Fruit fly (Drosophila melanogaster): ENCODE data around the gene Snap25.
A peak's percentile ranks its signal among the peaks of the same experiment; 100 is the strongest.

Gene Snap25

DNA sequence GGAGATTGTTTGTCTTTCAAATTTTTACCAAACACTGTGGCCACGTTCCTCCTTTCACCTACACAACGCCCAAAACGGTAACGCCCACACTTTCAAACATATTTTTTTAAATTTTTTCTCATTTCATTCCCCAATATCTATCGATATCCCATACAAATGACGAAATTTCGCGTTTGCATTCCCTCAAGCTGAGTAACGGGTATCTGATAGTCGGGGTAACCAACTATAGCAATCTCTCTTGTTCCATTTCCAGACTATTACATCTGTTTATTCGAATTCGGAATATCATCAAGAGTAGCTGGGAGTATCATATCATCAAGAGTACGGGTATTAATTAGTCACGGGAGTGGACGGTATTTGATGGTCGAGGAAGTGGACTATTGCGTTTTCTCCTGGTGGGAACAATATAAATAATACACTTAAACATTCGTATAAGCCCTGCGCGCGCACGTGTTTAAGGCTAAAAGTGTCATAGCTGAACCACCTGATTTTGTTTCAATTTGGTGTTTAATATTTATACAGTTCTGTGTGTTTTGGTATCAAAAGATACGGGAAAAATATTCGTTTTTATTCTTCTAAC, at the start of gene Snap25:
Gene Snap25 (plus strand): TSS at position 468 of the 580 bp plus-strand sequence.
- no peak for TF ChIP-seq CG14655 (GFP tag; optimal IDR thresholded peaks at IDR 0.05)
- no peak for TF ChIP-seq CG34367 (tag; optimal IDR thresholded peaks at IDR 0.05)
- TF ChIP-seq CG32121 (GFP tag; IDR thresholded peaks at IDR 0.05) = no peak
- TF ChIP-seq CG12605 (GFP tag; IDR thresholded peaks at IDR 0.05) = no peak
- TF ChIP-seq D1 (tag; optimal IDR thresholded peaks at IDR 0.05) = no peak
- TF ChIP-seq CG15710 (tag; optimal IDR thresholded peaks at IDR 0.05) = no peak
- no peak for TF ChIP-seq gl (tag; optimal IDR thresholded peaks at IDR 0.05)
- no peak for TF ChIP-seq CG17806 (tag; optimal IDR thresholded peaks at IDR 0.05)
- no peak for TF ChIP-seq CG10348 (GFP tag; IDR thresholded peaks at IDR 0.05)
- TF ChIP-seq CG13204 (GFP tag; optimal IDR thresholded peaks at IDR 0.05) = no peak

DNA sequence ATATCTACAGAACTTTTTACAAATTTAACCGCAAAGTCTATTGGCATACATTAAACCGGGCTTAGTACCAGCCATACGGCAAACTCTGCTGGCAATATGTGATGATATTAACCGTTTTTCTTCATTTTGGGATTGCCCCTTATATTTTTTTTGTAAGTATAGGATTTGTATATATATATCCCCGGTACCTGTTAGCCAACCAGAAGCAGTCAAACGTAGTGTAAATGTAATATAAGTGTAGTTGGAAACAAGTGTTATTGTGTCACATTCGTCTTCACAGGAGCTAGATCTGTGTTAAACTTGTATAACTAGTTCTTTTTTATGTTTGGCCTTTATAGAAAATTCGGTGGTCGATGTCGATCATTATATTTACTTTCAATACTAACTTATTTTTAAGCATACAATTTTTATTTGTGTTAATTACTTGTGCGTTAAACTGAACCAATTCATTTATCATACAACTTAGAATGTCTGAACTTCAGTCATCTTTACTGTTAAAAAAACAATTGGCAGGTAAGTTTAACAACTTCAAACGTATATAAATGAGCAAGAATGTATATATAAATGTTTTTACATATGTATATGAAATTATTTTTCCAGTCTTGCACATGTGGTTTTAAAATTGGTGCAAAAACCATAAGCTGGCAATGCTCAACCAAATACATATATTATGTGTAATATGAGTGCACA, 45.6 kb upstream of the Snap25 start, which contains the start of gene CG40045:
Gene CG40045 (plus strand): TSS at position 305 of the 690 bp plus-strand sequence.
- TF ChIP-seq fd96Ca (GFP tag; IDR thresholded peaks at IDR 0.05) (no peak), Pif1B (GFP tag; optimal IDR thresholded peaks at IDR 0.05) (no peak), CG15710 (tag; optimal IDR thresholded peaks at IDR 0.05) (peak; percentile 0), CG9948 (tag; optimal IDR thresholded peaks at IDR 0.05) (peak; percentile 8), rn (GFP tag; IDR thresholded peaks at IDR 0.05) (no peak), CG34367 (tag; optimal IDR thresholded peaks at IDR 0.05) (peak; percentile 15), CG14655 (GFP tag; optimal IDR thresholded peaks at IDR 0.05) (peak; percentile 10), CG8159 (tag; optimal IDR thresholded peaks at IDR 0.05) (peak; percentile 43)

DNA sequence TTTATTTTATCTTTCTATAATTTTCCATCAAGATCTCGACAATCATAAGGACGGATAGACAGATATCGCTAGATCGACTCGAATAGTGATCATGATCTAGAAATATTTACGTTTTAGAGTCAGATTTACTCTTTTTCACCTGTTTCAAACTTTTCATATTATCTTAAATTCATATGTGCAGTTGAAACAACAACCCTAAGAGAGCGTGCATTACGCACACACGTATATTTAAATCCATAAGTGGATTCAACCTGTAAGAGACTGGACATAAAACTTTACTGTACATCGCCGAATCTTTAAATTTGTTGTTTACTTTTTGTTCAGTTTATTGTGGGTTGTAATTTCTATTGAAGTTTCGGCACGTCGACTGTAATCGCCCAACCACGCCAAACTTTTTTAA, 44.2 kb upstream of the Snap25 start:
- TF ChIP-seq CG12605 (GFP tag; IDR thresholded peaks at IDR 0.05) (no peak), gl (tag; optimal IDR thresholded peaks at IDR 0.05) (no peak), Pif1B (GFP tag; optimal IDR thresholded peaks at IDR 0.05) (no peak), Pif1A (GFP tag; optimal IDR thresholded peaks at IDR 0.05) (no peak), CG8159 (tag; optimal IDR thresholded peaks at IDR 0.05) (no peak), CG10348 (GFP tag; IDR thresholded peaks at IDR 0.05) (no peak), CG15710 (tag; optimal IDR thresholded peaks at IDR 0.05) (no peak), rn (GFP tag; IDR thresholded peaks at IDR 0.05) (no peak), CG34367 (tag; optimal IDR thresholded peaks at IDR 0.05) (no peak), CG4496 (GFP tag; IDR thresholded peaks at IDR 0.05) (no peak), CG14655 (GFP tag; optimal IDR thresholded peaks at IDR 0.05) (no peak), Snoo (tag; optimal IDR thresholded peaks at IDR 0.05) (no peak), CG32121 (GFP tag; IDR thresholded peaks at IDR 0.05) (no peak), CG9948 (tag; optimal IDR thresholded peaks at IDR 0.05) (no peak)

DNA sequence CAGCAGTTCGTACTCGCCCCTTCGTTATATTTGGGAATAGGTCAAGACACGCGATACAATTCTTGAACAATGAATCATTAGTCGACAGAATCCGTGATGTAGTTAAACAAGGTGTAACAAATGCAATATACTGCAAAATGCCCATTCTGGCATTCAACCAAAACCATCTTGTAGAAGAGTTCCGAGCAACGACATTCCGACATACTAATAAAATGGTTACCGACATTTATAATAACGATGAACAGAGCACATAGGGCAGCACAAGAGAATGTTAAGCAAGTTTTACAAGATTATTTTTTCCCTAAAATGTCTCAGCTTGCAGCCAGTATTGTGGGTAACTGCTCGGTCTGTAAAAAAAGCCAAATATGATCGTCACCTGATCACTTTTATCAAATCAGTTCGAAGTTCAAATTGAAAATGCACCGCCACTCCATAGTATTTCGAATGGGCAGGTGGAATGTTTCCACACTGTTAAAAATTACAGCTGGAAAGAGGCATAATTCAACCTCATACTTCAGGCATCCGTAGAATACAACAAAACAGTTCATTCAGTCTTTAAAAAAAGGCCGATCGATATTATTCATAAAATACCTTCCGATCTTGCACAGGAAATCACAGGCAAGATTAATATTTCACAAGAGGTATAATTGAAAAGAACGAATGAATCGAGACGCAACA, 9.2 kb downstream of the Snap25 start:
- no peak for TF ChIP-seq CG34367 (tag; optimal IDR thresholded peaks at IDR 0.05)
- no peak for TF ChIP-seq CG14655 (GFP tag; optimal IDR thresholded peaks at IDR 0.05)

DNA sequence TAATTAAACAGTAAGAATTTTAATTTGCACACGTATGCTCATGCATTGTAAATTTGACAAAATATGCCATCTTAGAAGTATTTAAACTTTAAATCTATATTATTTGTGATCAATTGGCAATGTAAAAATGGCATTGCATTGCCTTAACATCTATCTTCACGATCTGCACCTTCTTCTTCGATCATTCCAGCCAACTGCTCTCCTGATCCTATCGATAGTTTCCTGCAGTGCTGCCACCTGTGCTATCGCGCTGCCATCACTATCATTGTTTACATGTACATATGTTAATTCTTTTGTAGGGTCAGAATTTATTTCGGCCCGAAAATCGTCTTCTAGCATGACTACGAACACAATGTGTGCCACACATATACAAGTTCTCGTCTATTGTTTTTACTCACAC, 157.4 kb downstream of the Snap25 start:
- TF ChIP-seq CG10348 (GFP tag; IDR thresholded peaks at IDR 0.05) (no peak), CG13204 (GFP tag; optimal IDR thresholded peaks at IDR 0.05) (no peak), fd96Ca (GFP tag; IDR thresholded peaks at IDR 0.05) (no peak), CG17806 (tag; optimal IDR thresholded peaks at IDR 0.05) (no peak), gl (tag; optimal IDR thresholded peaks at IDR 0.05) (no peak), Snoo (tag; optimal IDR thresholded peaks at IDR 0.05) (no peak)

dm6 chr3L:24252896-24253295, 178.9 kb downstream of the Snap25 start:
- TF ChIP-seq EcR (GFP tag; optimal IDR thresholded peaks at IDR 0.05) (no peak), CG32121 (GFP tag; IDR thresholded peaks at IDR 0.05) (no peak), Ets98B (GFP tag; IDR thresholded peaks at IDR 0.05) (no peak)

DNA sequence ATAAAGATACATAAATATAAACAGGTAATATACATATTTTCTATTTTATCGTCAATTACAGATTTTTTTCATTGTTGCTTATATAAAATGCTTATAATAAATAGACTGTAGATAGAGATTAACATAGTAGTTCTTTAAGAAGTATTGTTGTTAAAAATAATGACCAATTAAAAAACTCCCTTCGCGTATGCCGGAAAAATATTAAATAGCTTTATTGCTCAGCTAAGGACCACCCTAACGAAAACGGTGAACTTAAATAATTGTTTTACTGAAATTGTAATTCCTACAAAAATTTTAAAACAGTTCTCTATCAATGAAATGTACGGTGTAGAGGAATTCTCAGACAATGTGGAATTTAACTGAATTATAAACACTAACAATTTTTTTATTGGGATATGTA, 250.6 kb downstream of the Snap25 start, which contains the start of gene nvd:
Gene nvd (plus strand): TSS at position 301 of the 400 bp plus-strand sequence.
- no peak for TF ChIP-seq CG8301 (tag; optimal IDR thresholded peaks at IDR 0.05)
- no peak for TF ChIP-seq Pif1A (GFP tag; optimal IDR thresholded peaks at IDR 0.05)
- TF ChIP-seq fd96Ca (GFP tag; IDR thresholded peaks at IDR 0.05) = no peak
- no peak for TF ChIP-seq CG14655 (GFP tag; optimal IDR thresholded peaks at IDR 0.05)
- no peak for TF ChIP-seq CG10348 (GFP tag; IDR thresholded peaks at IDR 0.05)
- no peak for TF ChIP-seq EcR (GFP tag; optimal IDR thresholded peaks at IDR 0.05)
- no peak for TF ChIP-seq CG9948 (tag; optimal IDR thresholded peaks at IDR 0.05)
- TF ChIP-seq CG13204 (GFP tag; optimal IDR thresholded peaks at IDR 0.05) = no peak
- TF ChIP-seq Ets98B (GFP tag; IDR thresholded peaks at IDR 0.05) = no peak
- no peak for TF ChIP-seq CG8159 (tag; optimal IDR thresholded peaks at IDR 0.05)
- no peak for TF ChIP-seq CG32121 (GFP tag; IDR thresholded peaks at IDR 0.05)
- no peak for TF ChIP-seq D1 (tag; optimal IDR thresholded peaks at IDR 0.05)
- TF ChIP-seq CG15710 (tag; optimal IDR thresholded peaks at IDR 0.05) = no peak
